Fruit fly (Drosophila melanogaster) whole organism: ENCODE data around the gene CG31174.

Experiments used
- CG8478 ChIP-seq: fragments of >200 bp; optimal IDR thresholded peaks from 2 replicates; lab custom pipeline; 2018; ENCODE audit warnings: inconsistent platforms
- Dll ChIP-seq: fragments of >200 bp; optimal IDR thresholded peaks from 2 replicates; lab custom pipeline; 2017
- EcR ChIP-seq, 2 experiments: fragments of >200 bp; optimal IDR thresholded peaks; 2 replicates each; lab custom pipeline; 2017; ENCODE audit warnings: missing biosample characterization in 2 of 2, missing genetic modification characterization in 2 of 2, missing genetic modification reagents in 2 of 2
- pan ChIP-seq: fragments of >200 bp; optimal IDR thresholded peaks from 2 replicates; lab custom pipeline; 2017
- psq ChIP-seq: fragments of >200 bp; optimal IDR thresholded peaks from 2 replicates; lab custom pipeline; 2017
- usp ChIP-seq: fragments of >200 bp; optimal IDR thresholded peaks from 2 replicates; lab custom pipeline; 2017; ENCODE audit warnings: missing biosample characterization, missing genetic modification characterization, mixed read lengths

Gene CG31174

DNA sequence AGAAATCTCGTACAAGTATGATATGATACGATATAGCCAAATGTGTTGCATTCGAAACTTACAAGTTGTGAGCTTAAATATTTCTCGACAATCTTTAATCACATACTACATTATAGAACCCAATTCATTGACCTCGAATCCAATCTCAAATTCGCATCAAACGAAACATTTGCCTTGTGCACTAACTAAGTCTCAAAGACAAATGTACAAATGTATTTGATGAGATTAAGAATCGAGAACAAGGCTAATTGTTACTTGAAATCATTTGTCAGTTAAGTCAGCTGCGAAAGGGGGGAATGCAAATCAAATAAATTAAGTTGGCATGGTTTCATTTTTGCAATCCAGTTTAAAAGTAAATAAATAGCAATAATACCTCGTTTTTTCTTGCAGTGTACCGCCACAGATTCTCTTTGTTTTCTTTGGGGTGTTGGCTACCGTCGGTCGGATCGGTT lies 30.8 kb downstream of the CG31174 start:
- TF ChIP-seq psq, result no peak
- no peak for TF ChIP-seq CG8478 (lab: Kevin White, UChicago)
- TF ChIP-seq pan (lab: Kevin White, UChicago), result no peak
- no peak for TF ChIP-seq usp (GFP tag; lab: Kevin White, UChicago)
- TF ChIP-seq EcR (GFP tag; optimal IDR thresholded peaks at IDR 0.05; lab: Kevin White, UChicago), result no peak
- TF ChIP-seq Dll (lab: Kevin White, UChicago), result no peak

dm6 chr3R:21837069-21837977 lies 32.0 kb downstream of the CG31174 start:
- peak in 1 of 2 experiments; percentile 89 for TF ChIP-seq EcR (GFP tag; optimal IDR thresholded peaks at IDR 0.05; lab: Kevin White, UChicago)
- no peak for TF ChIP-seq usp (GFP tag; lab: Kevin White, UChicago)
- TF ChIP-seq CG8478 (lab: Kevin White, UChicago), result no peak
- TF ChIP-seq psq, result no peak

DNA sequence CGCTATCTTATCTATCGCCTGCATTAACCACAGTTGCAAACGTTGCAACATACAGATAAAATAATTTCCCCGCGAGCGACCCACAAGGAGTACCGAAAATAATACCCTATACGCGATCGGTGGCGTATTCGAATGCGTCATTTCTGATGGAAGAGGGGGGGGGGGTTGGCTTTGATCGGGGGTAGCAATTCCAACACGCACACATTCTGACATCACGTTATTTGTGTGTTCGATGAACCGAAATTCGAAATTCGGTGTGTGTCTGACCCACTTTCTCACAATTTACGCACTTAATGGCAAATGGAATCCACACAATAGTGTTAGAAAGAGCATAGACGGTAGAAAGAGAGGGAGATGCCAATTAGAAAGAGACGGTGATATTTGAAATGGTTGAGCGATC lies 32.7 kb downstream of the CG31174 start:
- TF ChIP-seq psq (no peak), Dll (lab: Kevin White, UChicago) (no peak), pan (lab: Kevin White, UChicago) (no peak), CG8478 (lab: Kevin White, UChicago) (no peak), usp (GFP tag; lab: Kevin White, UChicago) (no peak), EcR (GFP tag; optimal IDR thresholded peaks at IDR 0.05; lab: Kevin White, UChicago) (no peak)

DNA sequence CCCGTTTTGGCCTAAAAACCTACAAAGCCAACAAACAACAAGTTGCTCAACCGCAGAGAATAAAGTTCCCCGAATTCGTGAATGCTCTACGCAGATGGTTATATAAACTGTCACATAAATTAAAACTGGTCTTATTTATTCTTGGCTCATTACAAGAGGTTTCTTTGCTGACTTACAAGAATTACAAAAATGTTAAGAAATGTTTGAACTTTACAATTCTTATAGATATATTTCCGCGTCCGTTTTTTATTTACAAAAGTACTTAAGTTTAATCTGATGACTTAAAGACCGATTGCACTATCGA lies 33.2 kb downstream of the CG31174 start:
- no peak for TF ChIP-seq pan (lab: Kevin White, UChicago)
- no peak for TF ChIP-seq usp (GFP tag; lab: Kevin White, UChicago)
- TF ChIP-seq EcR (GFP tag; optimal IDR thresholded peaks at IDR 0.05; lab: Kevin White, UChicago), result no peak
- TF ChIP-seq Dll (lab: Kevin White, UChicago), result no peak
- no peak for TF ChIP-seq psq
- no peak for TF ChIP-seq CG8478 (lab: Kevin White, UChicago)

- TF ChIP-seq pan (lab: Kevin White, UChicago) (no peak), usp (GFP tag; lab: Kevin White, UChicago) (no peak), psq (no peak), CG8478 (lab: Kevin White, UChicago) (no peak), EcR (GFP tag; optimal IDR thresholded peaks at IDR 0.05; lab: Kevin White, UChicago) (no peak), Dll (lab: Kevin White, UChicago) (no peak)
Measured at dm6 chr3R:21835388-21836200, 33.7 kb downstream of the CG31174 start.

- TF ChIP-seq usp (GFP tag; lab: Kevin White, UChicago), result no peak
- TF ChIP-seq pan (lab: Kevin White, UChicago), result no peak
- TF ChIP-seq CG8478 (lab: Kevin White, UChicago), result no peak
- TF ChIP-seq Dll (lab: Kevin White, UChicago), result no peak
- no peak for TF ChIP-seq psq
- no peak for TF ChIP-seq EcR (GFP tag; optimal IDR thresholded peaks at IDR 0.05; lab: Kevin White, UChicago)
Measured at dm6 chr3R:21834234-21835070, 34.9 kb downstream of the CG31174 start.

DNA sequence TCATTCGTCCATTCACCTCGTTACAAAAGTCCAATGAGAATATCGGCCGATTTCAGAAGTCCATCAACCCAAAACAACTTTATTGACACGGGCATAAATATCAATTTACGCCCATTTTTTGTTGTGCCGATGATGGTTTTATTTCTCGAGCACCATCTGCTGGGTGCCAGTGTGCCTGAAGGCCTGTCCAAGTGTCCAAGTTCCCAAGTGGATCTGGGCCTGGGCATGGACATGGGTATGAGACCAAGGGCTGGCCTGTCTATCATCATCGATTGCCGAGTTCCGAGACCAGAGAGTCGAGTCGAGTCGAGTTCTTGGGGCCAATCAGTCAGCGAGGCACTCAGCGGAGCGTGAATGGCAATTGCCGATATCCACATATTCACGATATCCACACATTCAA lies 37.1 kb downstream of the CG31174 start, which contains the start of gene Gr93a:
Gene Gr93a, plus strand, starts transcription at position 301 of the 400 bp plus-strand sequence.
- TF ChIP-seq Dll (lab: Kevin White, UChicago) (no peak), EcR (GFP tag; optimal IDR thresholded peaks at IDR 0.05; lab: Kevin White, UChicago) (no peak), CG8478 (lab: Kevin White, UChicago) (no peak), psq (no peak), usp (GFP tag; lab: Kevin White, UChicago) (no peak)

- TF ChIP-seq CG8478 (lab: Kevin White, UChicago), result no peak
- TF ChIP-seq EcR (GFP tag; optimal IDR thresholded peaks at IDR 0.05; lab: Kevin White, UChicago), result peak in 1 of 2 experiments; percentile 94
- TF ChIP-seq pan (lab: Kevin White, UChicago), result no peak
- no peak for TF ChIP-seq usp (GFP tag; lab: Kevin White, UChicago)
Measured at dm6 chr3R:21831040-21831439, 38.3 kb downstream of the CG31174 start.

DNA sequence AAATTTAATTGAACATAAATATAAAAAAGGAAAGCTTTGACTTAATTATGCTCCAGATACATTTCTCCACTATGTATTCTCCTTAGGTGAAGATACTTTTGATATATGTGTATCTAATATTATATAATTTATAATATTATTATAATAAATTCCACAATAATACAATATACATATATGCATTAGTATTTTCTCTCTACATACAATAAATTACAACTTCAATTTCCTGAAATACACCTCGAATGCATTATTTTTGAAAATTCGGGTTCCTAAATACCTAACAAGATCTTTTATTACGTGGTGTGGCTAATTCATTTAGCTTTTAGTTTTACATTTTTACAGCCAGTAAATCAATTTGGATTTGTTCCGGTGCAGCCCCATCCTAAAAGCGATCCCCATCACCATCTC lies 39.0 kb downstream of the CG31174 start:
- TF ChIP-seq usp (GFP tag; lab: Kevin White, UChicago) (no peak), Dll (lab: Kevin White, UChicago) (no peak), CG8478 (lab: Kevin White, UChicago) (no peak), pan (lab: Kevin White, UChicago) (no peak), psq (no peak), EcR (GFP tag; optimal IDR thresholded peaks at IDR 0.05; lab: Kevin White, UChicago) (no peak)

- TF ChIP-seq EcR (GFP tag; optimal IDR thresholded peaks at IDR 0.05; lab: Kevin White, UChicago), result peak; percentile 95 to 98
- no peak for TF ChIP-seq CG8478 (lab: Kevin White, UChicago)
Measured at dm6 chr3R:21829487-21829957, 39.8 kb downstream of the CG31174 start.
